Worm (Caenorhabditis elegans) whole organism, mixed stage, embryonic: Measurements from ENCODE around the gene F07C4.11.

Experiments
- ces-1 ChIP-seq: fragments of 150-350 bp; optimal IDR thresholded peaks from 2 replicates; lab custom pipeline; 2014; ENCODE audit warnings: missing biosample characterization, missing genetic modification reagents, missing genetic modification characterization
- lin-13 ChIP-seq: fragments of 150-350 bp; optimal IDR thresholded peaks from 2 replicates; lab custom pipeline; 2014; ENCODE audit warnings: missing biosample characterization, missing genetic modification characterization
- lin-32 ChIP-seq: fragments of 200-800 bp; sonication (Bioruptor generic); optimal IDR thresholded peaks from 2 replicates; lab custom pipeline; 2018; ENCODE audit warnings: mild to moderate bottlenecking, missing genetic modification characterization, missing compliant biosample characterization
- mep-1 ChIP-seq: fragments of 150-350 bp; optimal IDR thresholded peaks from 2 replicates; lab custom pipeline; 2017; ENCODE audit warnings: missing biosample characterization, missing genetic modification reagents, missing genetic modification characterization, inconsistent platforms
- nhr-12 ChIP-seq: fragments of 150-350 bp; optimal IDR thresholded peaks from 2 replicates; lab custom pipeline; 2014; ENCODE audit warnings: missing biosample characterization, missing genetic modification characterization
- nhr-2 ChIP-seq: fragments of 150-350 bp; optimal IDR thresholded peaks from 2 replicates; lab custom pipeline; 2014; ENCODE audit warnings: missing biosample characterization, missing genetic modification characterization
- nhr-237 ChIP-seq: fragments of 150-350 bp; optimal IDR thresholded peaks from 2 replicates; lab custom pipeline; 2014; ENCODE audit warnings: missing biosample characterization, missing genetic modification characterization
- nhr-28 ChIP-seq: fragments of 150-350 bp; optimal IDR thresholded peaks from 2 replicates; lab custom pipeline; 2014; ENCODE audit warnings: missing biosample characterization, missing genetic modification characterization
- nhr-76 ChIP-seq: sonication (generic microtip); optimal IDR thresholded peaks from 2 replicates; lab custom pipeline; 2017; ENCODE audit warnings: missing biosample characterization, missing genetic modification characterization
- sem-2 ChIP-seq: fragments of 200-800 bp; sonication (Bioruptor generic); optimal IDR thresholded peaks from 2 replicates; lab custom pipeline; 2018; ENCODE audit warnings: mild to moderate bottlenecking, missing genetic modification characterization, missing compliant biosample characterization
- snpc-4 ChIP-seq: fragments of 150-350 bp; optimal IDR thresholded peaks from 2 replicates; lab custom pipeline; 2014; ENCODE audit warnings: missing biosample characterization, missing genetic modification characterization
- unc-39 ChIP-seq: fragments of 150-350 bp; optimal IDR thresholded peaks from 2 replicates; lab custom pipeline; 2014; ENCODE audit warnings: missing biosample characterization, missing genetic modification characterization
- unc-62 ChIP-seq: fragments of 150-350 bp; optimal IDR thresholded peaks from 2 replicates; lab custom pipeline; 2014; ENCODE audit warnings: missing biosample characterization, missing genetic modification reagents, missing genetic modification characterization

ce11 chrV:7675904-7676303, 32.6 kb upstream of the F07C4.11 start, which contains the start of gene C12D5.3:
- TF ChIP-seq nhr-76 (tag; lab: Kevin White, UChicago) (no peak), ces-1 (no peak), snpc-4 (tag; lab: Kevin White, UChicago) (no peak), lin-32 (GFP tag; lab: Kevin White, UChicago) (no peak), lin-13 (tag; lab: Kevin White, UChicago) (no peak), unc-39 (tag; lab: Kevin White, UChicago) (no peak), unc-62 (GFP tag; lab: Kevin White, UChicago) (no peak), nhr-237 (tag; lab: Kevin White, UChicago) (no peak), mep-1 (tag; lab: Kevin White, UChicago) (no peak), sem-2 (no peak), nhr-28 (tag; lab: Kevin White, UChicago) (no peak), nhr-2 (no peak), nhr-12 (tag; lab: Kevin White, UChicago) (no peak)
